Fruit fly (Drosophila melanogaster) whole organism, embryonic: ENCODE data around the gene CG15047.

Experiments
- Bdp1 ChIP-seq: fragments of 200-800 bp; sonication (Bioruptor generic); optimal IDR thresholded peaks from 3 replicates; lab custom pipeline; 2016; ENCODE audit warnings: missing biosample characterization, missing genetic modification characterization
- C15 ChIP-seq: fragments of 200-800 bp; sonication (Bioruptor generic); IDR thresholded peaks from 3 replicates; pipeline ENCODE4 v1.3.6; 2022; ENCODE audit warnings: missing biosample characterization, missing genetic modification characterization
- CG10462 ChIP-seq: fragments of 200-800 bp; sonication (Bioruptor generic); optimal IDR thresholded peaks from 2 replicates; lab custom pipeline; 2016; ENCODE audit warnings: missing biosample characterization, missing genetic modification characterization
- CG11398 ChIP-seq: fragments of 200-800 bp; sonication (Bioruptor generic); optimal IDR thresholded peaks from 2 replicates; lab custom pipeline; 2016; ENCODE audit warnings: missing biosample characterization, missing genetic modification characterization
- CG12219 ChIP-seq: fragments of 200-800 bp; sonication (Bioruptor generic); optimal IDR thresholded peaks from 3 replicates; lab custom pipeline; 2018; ENCODE audit warnings: missing biosample characterization, mild to moderate bottlenecking, missing genetic modification characterization
- CG13775 ChIP-seq: fragments of 200-800 bp; sonication (Bioruptor generic); optimal IDR thresholded peaks from 3 replicates; lab custom pipeline; 2017; ENCODE audit warnings: missing biosample characterization, mild to moderate bottlenecking, missing genetic modification characterization
- CG16813 ChIP-seq: fragments of 200-800 bp; sonication (Bioruptor generic); IDR thresholded peaks from 3 replicates; pipeline ENCODE4 v1.3.6; 2022; ENCODE audit warnings: missing biosample characterization, missing genetic modification characterization; ENCODE audit not compliant: partially characterized antibody
- CG17802 ChIP-seq: fragments of 200-800 bp; sonication (Bioruptor generic); optimal IDR thresholded peaks from 2 replicates; lab custom pipeline; 2018; ENCODE audit warnings: missing biosample characterization, mild to moderate bottlenecking, missing genetic modification characterization, moderate library complexity
- CG17829 ChIP-seq: fragments of 200-800 bp; optimal IDR thresholded peaks from 2 replicates; lab custom pipeline; 2019; ENCODE audit warnings: missing biosample characterization, mild to moderate bottlenecking, missing genetic modification characterization, moderate library complexity
- CG1792 ChIP-seq: fragments of 200-800 bp; sonication (Bioruptor generic); optimal IDR thresholded peaks from 2 replicates; lab custom pipeline; 2016; ENCODE audit warnings: missing biosample characterization, missing genetic modification characterization
- CG2129 ChIP-seq: fragments of 200-800 bp; sonication (Bioruptor generic); IDR thresholded peaks from 2 replicates; pipeline ENCODE4 v1.3.6; 2022; ENCODE audit warnings: missing biosample characterization, missing genetic modification characterization; ENCODE audit not compliant: partially characterized antibody
- CG30431 ChIP-seq: fragments of 200-800 bp; sonication (Bioruptor generic); optimal IDR thresholded peaks from 2 replicates; lab custom pipeline; 2017; ENCODE audit warnings: missing biosample characterization, missing genetic modification characterization
- CG31441 ChIP-seq: fragments of 200-800 bp; sonication (Bioruptor generic); IDR thresholded peaks from 2 replicates; pipeline ENCODE4 v1.3.6; 2022; ENCODE audit warnings: missing biosample characterization, missing genetic modification characterization
- CG32767 ChIP-seq: fragments of 200-800 bp; sonication (Bioruptor generic); IDR thresholded peaks from 2 replicates; pipeline ENCODE4 v1.3.6; 2022; ENCODE audit warnings: missing biosample characterization, missing genetic modification characterization
- CG32772 ChIP-seq: fragments of 200-800 bp; sonication (Bioruptor generic); IDR thresholded peaks from 2 replicates; pipeline ENCODE4 v1.3.6; 2022; ENCODE audit warnings: missing biosample characterization, missing genetic modification characterization
- CG4360 ChIP-seq: fragments of 200-800 bp; sonication (Bioruptor generic); IDR thresholded peaks from 2 replicates; pipeline ENCODE4 v1.3.6; 2022; ENCODE audit warnings: missing biosample characterization, missing genetic modification characterization
- CG4617 ChIP-seq: fragments of 200-800 bp; sonication (Bioruptor generic); optimal IDR thresholded peaks from 3 replicates; lab custom pipeline; 2016; ENCODE audit warnings: missing biosample characterization, missing genetic modification characterization, borderline replicate concordance
- CG6654 ChIP-seq: fragments of 200-800 bp; sonication (Bioruptor generic); optimal IDR thresholded peaks from 2 replicates; lab custom pipeline; 2017; ENCODE audit warnings: missing biosample characterization, mild to moderate bottlenecking, missing genetic modification characterization
- CG6791 ChIP-seq: fragments of 200-800 bp; sonication (Bioruptor generic); IDR thresholded peaks from 3 replicates; pipeline ENCODE4 v1.3.6; 2022; ENCODE audit warnings: missing biosample characterization, missing genetic modification characterization; ENCODE audit not compliant: partially characterized antibody
- CG6854 ChIP-seq: fragments of 200-800 bp; sonication (Bioruptor generic); optimal IDR thresholded peaks from 3 replicates; lab custom pipeline; 2017; ENCODE audit warnings: missing biosample characterization, mild to moderate bottlenecking, missing genetic modification characterization
- CTCF ChIP-seq: fragments of 200-800 bp; sonication (Bioruptor generic); optimal IDR thresholded peaks from 2 replicates; lab custom pipeline; 2017; ENCODE audit warnings: missing biosample characterization, mild to moderate bottlenecking, missing genetic modification characterization, moderate library complexity
- CkIIα-i1 ChIP-seq: fragments of 200-800 bp; sonication (Bioruptor generic); IDR thresholded peaks from 2 replicates; pipeline ENCODE4 v1.3.6; 2022; ENCODE audit warnings: missing biosample characterization, missing genetic modification characterization
- Fer1 ChIP-seq: fragments of 200-800 bp; sonication (Bioruptor generic); optimal IDR thresholded peaks from 2 replicates; lab custom pipeline; 2017; ENCODE audit warnings: missing biosample characterization, mild to moderate bottlenecking, missing genetic modification characterization
- H15 ChIP-seq: fragments of 200-800 bp; sonication (Bioruptor generic); IDR thresholded peaks from 3 replicates; pipeline ENCODE4 v1.3.6; 2022; ENCODE audit warnings: missing biosample characterization, missing genetic modification characterization
- HmgZ ChIP-seq: fragments of 200-800 bp; sonication (Bioruptor generic); optimal IDR thresholded peaks from 2 replicates; lab custom pipeline; 2018; ENCODE audit warnings: missing biosample characterization, mild to moderate bottlenecking, missing genetic modification characterization
- Lpt ChIP-seq: fragments of >200 bp; optimal IDR thresholded peaks from 2 replicates; lab custom pipeline; 2018; ENCODE audit warnings: missing biosample characterization, missing genetic modification characterization
- Myb ChIP-seq: fragments of 200-800 bp; sonication (Bioruptor generic); optimal IDR thresholded peaks from 2 replicates; lab custom pipeline; 2016; ENCODE audit warnings: missing biosample characterization, missing genetic modification characterization
- Ravus ChIP-seq: fragments of 200-800 bp; sonication (Bioruptor generic); IDR thresholded peaks from 2 replicates; pipeline ENCODE4 v1.3.6; 2022; ENCODE audit warnings: missing biosample characterization, missing genetic modification characterization
- Stat92E ChIP-seq, 3 experiments: fragments of >200 bp in 2 of 3; fragments of 200-800 bp in 1 of 3; sonication (Bioruptor generic) in 1 of 3; optimal IDR thresholded peaks; 2 replicates each; lab custom pipeline; 2017 to 2019; ENCODE audit warnings: missing biosample characterization in 3 of 3, missing genetic modification characterization in 3 of 3, mild to moderate bottlenecking in 1 of 3, moderate library complexity in 1 of 3
- aop ChIP-seq: fragments of 200-800 bp; sonication (Bioruptor generic); IDR thresholded peaks from 2 replicates; pipeline ENCODE4 v1.3.6; 2022; ENCODE audit warnings: missing biosample characterization, missing genetic modification characterization
- bcd ChIP-seq: fragments of 200-800 bp; sonication (Bioruptor generic); optimal IDR thresholded peaks from 2 replicates; lab custom pipeline; 2017; ENCODE audit warnings: missing biosample characterization, mild to moderate bottlenecking, missing genetic modification characterization
- br ChIP-seq: fragments of >200 bp; optimal IDR thresholded peaks from 2 replicates; lab custom pipeline; 2017
- btn ChIP-seq: fragments of 200-800 bp; sonication (Bioruptor generic); optimal IDR thresholded peaks from 2 replicates; lab custom pipeline; 2016; ENCODE audit warnings: missing biosample characterization, missing genetic modification characterization
- chif ChIP-seq, 2 experiments: fragments of 200-800 bp; sonication (Bioruptor generic); optimal IDR thresholded peaks; 3 replicates each; lab custom pipeline; 2016; ENCODE audit warnings: missing biosample characterization in 2 of 2, missing genetic modification characterization in 2 of 2
- dmrt11E ChIP-seq: fragments of 200-800 bp; sonication (Bioruptor generic); optimal IDR thresholded peaks from 3 replicates; lab custom pipeline; 2018; ENCODE audit warnings: missing biosample characterization, mild to moderate bottlenecking, missing genetic modification characterization, moderate library complexity
- fd102C ChIP-seq: fragments of 200-800 bp; sonication (Bioruptor generic); optimal IDR thresholded peaks from 2 replicates; lab custom pipeline; 2018; ENCODE audit warnings: missing biosample characterization, mild to moderate bottlenecking, missing genetic modification characterization, moderate library complexity
- ftz-f1 ChIP-seq: fragments of 200-800 bp; sonication (Bioruptor generic); optimal IDR thresholded peaks from 2 replicates; lab custom pipeline; 2016; ENCODE audit warnings: missing biosample characterization, missing genetic modification characterization
- grau ChIP-seq: fragments of 200-800 bp; optimal IDR thresholded peaks from 3 replicates; lab custom pipeline; 2019; ENCODE audit warnings: missing biosample characterization, mild to moderate bottlenecking, missing genetic modification characterization, moderate library complexity
- hb ChIP-seq: fragments of 200-800 bp; sonication (Bioruptor generic); IDR thresholded peaks from 3 replicates; pipeline ENCODE4 v1.3.6; 2022; ENCODE audit warnings: missing biosample characterization, missing genetic modification characterization; ENCODE audit not compliant: partially characterized antibody
- hbn ChIP-seq: fragments of 200-800 bp; sonication (Bioruptor generic); IDR thresholded peaks from 2 replicates; pipeline ENCODE4 v1.3.6; 2022; ENCODE audit warnings: missing biosample characterization, missing genetic modification characterization; ENCODE audit not compliant: partially characterized antibody
- ind ChIP-seq: fragments of 200-800 bp; sonication (Bioruptor generic); optimal IDR thresholded peaks from 3 replicates; lab custom pipeline; 2016; ENCODE audit warnings: missing biosample characterization, missing genetic modification characterization
- jing ChIP-seq: fragments of 200-800 bp; sonication (Bioruptor generic); optimal IDR thresholded peaks from 2 replicates; lab custom pipeline; 2018; ENCODE audit warnings: missing biosample characterization, mild to moderate bottlenecking, missing genetic modification characterization
- lov ChIP-seq, 2 experiments: fragments of 200-800 bp in 1 of 2; fragments of >200 bp in 1 of 2; sonication (Bioruptor generic) in 1 of 2; IDR thresholded peaks in 1 of 2; optimal IDR thresholded peaks in 1 of 2; 2 replicates in 1 of 2; 3 replicates in 1 of 2; pipeline versions ENCODE4 v1.3.6 to Lab custom; 2017 to 2022; ENCODE audit warnings: missing biosample characterization in 1 of 2, missing genetic modification characterization in 1 of 2
- pita ChIP-seq: fragments of 200-800 bp; sonication (Bioruptor generic); optimal IDR thresholded peaks from 2 replicates; lab custom pipeline; 2017; ENCODE audit warnings: missing biosample characterization, mild to moderate bottlenecking, missing genetic modification characterization
- psq ChIP-seq: fragments of 200-800 bp; sonication (Bioruptor generic); optimal IDR thresholded peaks from 2 replicates; lab custom pipeline; 2017; ENCODE audit warnings: missing biosample characterization, missing genetic modification characterization
- sens-2 ChIP-seq: fragments of 200-800 bp; sonication (Bioruptor generic); IDR thresholded peaks from 2 replicates; pipeline ENCODE4 v1.3.6; 2022; ENCODE audit warnings: missing biosample characterization, missing genetic modification characterization
- slou ChIP-seq: fragments of 200-800 bp; sonication (Bioruptor generic); optimal IDR thresholded peaks from 3 replicates; lab custom pipeline; 2016; ENCODE audit warnings: missing biosample characterization, missing genetic modification characterization
- sr ChIP-seq: fragments of 200-800 bp; sonication (Bioruptor generic); IDR thresholded peaks from 3 replicates; pipeline ENCODE4 v1.3.6; 2022; ENCODE audit warnings: missing biosample characterization, missing genetic modification characterization
- tgo ChIP-seq: fragments of 200-800 bp; sonication (Bioruptor generic); IDR thresholded peaks from 3 replicates; pipeline ENCODE4 v1.3.6; 2022; ENCODE audit warnings: missing biosample characterization, missing genetic modification characterization
- tup ChIP-seq: fragments of 200-800 bp; sonication (Bioruptor generic); optimal IDR thresholded peaks from 2 replicates; lab custom pipeline; 2016; ENCODE audit warnings: missing biosample characterization, mild to moderate bottlenecking, missing genetic modification characterization, moderate library complexity
- tx ChIP-seq: fragments of 200-800 bp; sonication (Bioruptor generic); optimal IDR thresholded peaks from 2 replicates; lab custom pipeline; 2016; ENCODE audit warnings: missing biosample characterization, missing genetic modification characterization

Gene CG15047

dm6 chrX:18515205-18515921 is 13.1 kb upstream of the CG15047 start, which contains the start of the genes Bx and HisRS (continued):
- TF ChIP-seq CG32767, result no peak
- no peak for TF ChIP-seq Ravus (GFP tag; lab: Robert Waterston, UW)
- no peak for TF ChIP-seq chif (GFP tag; optimal IDR thresholded peaks at IDR 0.05; lab: Kevin White, UChicago)
- TF ChIP-seq CG12219 (GFP tag; lab: Kevin White, UChicago), result no peak
- no peak for TF ChIP-seq aop (GFP tag; lab: Robert Waterston, UW)
- no peak for TF ChIP-seq dmrt11E
- peak; percentile 77 for TF ChIP-seq pita (GFP tag; lab: Kevin White, UChicago)
- no peak for TF ChIP-seq CkIIα-i1 (GFP tag; lab: Robert Waterston, UW)
- no peak for TF ChIP-seq bcd
- no peak for TF ChIP-seq Stat92E (GFP tag; optimal IDR thresholded peaks at IDR 0.05; lab: Kevin White, UChicago)
- TF ChIP-seq tx (GFP tag; lab: Kevin White, UChicago), result no peak
- peak; percentile 28; the same call in 1 of the 3 replicates for TF ChIP-seq CG16813 (GFP tag; lab: Robert Waterston, UW)
- no peak for TF ChIP-seq jing (GFP tag; lab: Kevin White, UChicago)
- TF ChIP-seq lov (optimal IDR thresholded peaks at IDR 0.05; lab: Kevin White, UChicago), result no peak
- no peak for TF ChIP-seq lov (GFP tag; IDR thresholded peaks at IDR 0.05; lab: Robert Waterston, UW)
- peak; percentile 38 for TF ChIP-seq ftz-f1 (GFP tag; lab: Kevin White, UChicago)
- TF ChIP-seq CG11398 (GFP tag; lab: Kevin White, UChicago), result no peak
- no peak for TF ChIP-seq C15 (GFP tag; lab: Robert Waterston, UW)
- no peak for TF ChIP-seq Lpt (GFP tag; lab: Kevin White, UChicago)
- no peak for TF ChIP-seq CG32772
- TF ChIP-seq tgo (GFP tag; lab: Robert Waterston, UW), result no peak
- peak; percentile 27 for TF ChIP-seq Myb (GFP tag; lab: Kevin White, UChicago)
- TF ChIP-seq grau (tag; lab: Kevin White, UChicago), result no peak
- no peak for TF ChIP-seq fd102C
- peak; percentile 50 for TF ChIP-seq HmgZ (tag; lab: Kevin White, UChicago)
- no peak for TF ChIP-seq psq (GFP tag; lab: Kevin White, UChicago)
- TF ChIP-seq CG2129, result no peak
- TF ChIP-seq btn (GFP tag; lab: Kevin White, UChicago), result no peak
- TF ChIP-seq ind (GFP tag; lab: Kevin White, UChicago), result no peak
- TF ChIP-seq Bdp1 (GFP tag; lab: Kevin White, UChicago), result no peak
- TF ChIP-seq tup (GFP tag; lab: Kevin White, UChicago), result no peak
- TF ChIP-seq hb (GFP tag; lab: Robert Waterston, UW), result no peak
- TF ChIP-seq Fer1 (GFP tag; lab: Kevin White, UChicago), result peak; percentile 24
- no peak for TF ChIP-seq CG10462
- no peak for TF ChIP-seq CG6854 (GFP tag; lab: Kevin White, UChicago)
- no peak for TF ChIP-seq br
- TF ChIP-seq sr (GFP tag; lab: Robert Waterston, UW), result no peak
- no peak for TF ChIP-seq CG30431 (GFP tag; lab: Kevin White, UChicago)
- TF ChIP-seq CG17829 (tag; lab: Kevin White, UChicago), result no peak
- no peak for TF ChIP-seq CG6791 (GFP tag; lab: Robert Waterston, UW)
- no peak for TF ChIP-seq slou (GFP tag; lab: Kevin White, UChicago)
- no peak for TF ChIP-seq CG13775 (GFP tag; lab: Kevin White, UChicago)
- no peak for TF ChIP-seq hbn (GFP tag; lab: Robert Waterston, UW)
- TF ChIP-seq CG31441 (GFP tag; lab: Robert Waterston, UW), result no peak
- TF ChIP-seq sens-2 (GFP tag; lab: Robert Waterston, UW), result no peak
- TF ChIP-seq CG4617 (GFP tag; lab: Kevin White, UChicago), result peak; percentile 1
- peak; percentile 80 for TF ChIP-seq CTCF (GFP tag; lab: Kevin White, UChicago)
- no peak for TF ChIP-seq CG17802 (tag; lab: Kevin White, UChicago)
- no peak for TF ChIP-seq CG1792 (GFP tag; lab: Kevin White, UChicago)
- no peak for TF ChIP-seq CG4360 (GFP tag; lab: Robert Waterston, UW)
- TF ChIP-seq CG6654, result no peak
- TF ChIP-seq H15 (GFP tag; lab: Robert Waterston, UW), result no peak
